Worm (Caenorhabditis elegans) whole organism, young adult: ENCODE results near the gene col-167.

Experiments used
- lsl-1 ChIP-seq: fragments of 200-800 bp; sonication (Bioruptor generic); optimal IDR thresholded peaks from 2 replicates; lab custom pipeline; 2018; ENCODE audit warnings: mild to moderate bottlenecking, missing genetic modification characterization, moderate library complexity, missing compliant biosample characterization
- ztf-6 ChIP-seq: fragments of 200-800 bp; sonication (Bioruptor generic); IDR thresholded peaks from 2 replicates; pipeline ENCODE4 v1.3.6; 2022; ENCODE audit warnings: missing genetic modification reagents, missing genetic modification characterization, missing compliant biosample characterization

- TF ChIP-seq lsl-1 (GFP tag; lab: Kevin White, UChicago) (no peak), ztf-6 (GFP tag; lab: Robert Waterston, UW) (no peak)
Observed at ce11 chrX:6337338-6337737, 14.1 kb downstream of the col-167 start.
